Fruit fly (Drosophila melanogaster) whole organism, embryonic: ENCODE data around the gene sick.

Experiments used
- Abd-B ChIP-seq: fragments of 200-800 bp; sonication (Bioruptor generic); optimal IDR thresholded peaks from 2 replicates; lab custom pipeline; 2018; ENCODE audit warnings: missing biosample characterization, mild to moderate bottlenecking, missing genetic modification characterization, moderate library complexity
- CG7786 ChIP-seq: fragments of 200-800 bp; sonication (Bioruptor generic); optimal IDR thresholded peaks from 2 replicates; lab custom pipeline; 2016; ENCODE audit warnings: missing biosample characterization, missing genetic modification characterization
- CkIIα-i1 ChIP-seq: fragments of 200-800 bp; sonication (Bioruptor generic); IDR thresholded peaks from 2 replicates; pipeline ENCODE4 v1.3.6; 2022; ENCODE audit warnings: missing biosample characterization, missing genetic modification characterization
- dm ChIP-seq: fragments of 200-800 bp; sonication (Bioruptor generic); optimal IDR thresholded peaks from 3 replicates; lab custom pipeline; 2016; ENCODE audit warnings: missing biosample characterization, missing genetic modification characterization
- gce ChIP-seq: fragments of 200-800 bp; sonication (Bioruptor generic); IDR thresholded peaks from 3 replicates; pipeline ENCODE4 v1.3.6; 2022; ENCODE audit warnings: missing biosample characterization, missing genetic modification characterization

DNA sequence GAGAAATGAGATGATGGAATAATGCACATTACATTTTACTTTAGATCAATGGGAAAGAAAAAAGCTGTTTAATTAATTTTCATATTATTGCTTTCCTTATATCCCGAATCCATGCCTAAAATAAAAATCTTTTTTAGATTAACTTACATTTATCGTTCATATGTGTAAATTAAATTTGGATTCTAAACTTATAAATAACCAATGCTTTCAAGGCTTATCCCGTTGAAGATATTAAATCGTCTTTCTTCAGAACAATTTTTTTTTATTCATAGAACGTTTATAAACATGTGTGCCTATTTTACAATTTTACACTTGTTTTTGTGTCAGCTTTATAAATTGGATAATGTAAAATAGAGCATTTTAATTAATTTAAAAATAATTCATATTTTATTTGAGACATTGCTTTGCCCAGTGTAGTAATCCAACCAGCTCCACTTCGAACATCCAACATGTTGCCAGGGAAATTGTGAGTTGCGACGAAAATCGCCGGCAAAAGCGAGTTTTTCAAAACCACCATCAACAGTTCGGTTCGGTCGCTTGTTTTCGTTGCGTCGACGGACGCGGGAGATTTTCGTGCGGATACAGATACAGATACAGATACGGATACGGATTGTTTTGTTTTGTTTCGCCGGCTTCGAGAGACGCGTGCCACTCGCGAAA is 99.5 kb downstream of the sick start:
- TF ChIP-seq CkIIα-i1 (GFP tag; lab: Robert Waterston, UW) = no peak
- no peak for TF ChIP-seq dm (GFP tag; lab: Kevin White, UChicago)
- TF ChIP-seq Abd-B = peak; percentile 81
- 0 out of 3 replicates have a peak, but pooled peaks have one; percentile 33 for TF ChIP-seq gce (GFP tag; lab: Robert Waterston, UW)
- TF ChIP-seq CG7786 (GFP tag; lab: Kevin White, UChicago) = no peak
